Fruit fly (Drosophila melanogaster): ENCODE results near the gene CG15747.

CG15747 gene

DNA sequence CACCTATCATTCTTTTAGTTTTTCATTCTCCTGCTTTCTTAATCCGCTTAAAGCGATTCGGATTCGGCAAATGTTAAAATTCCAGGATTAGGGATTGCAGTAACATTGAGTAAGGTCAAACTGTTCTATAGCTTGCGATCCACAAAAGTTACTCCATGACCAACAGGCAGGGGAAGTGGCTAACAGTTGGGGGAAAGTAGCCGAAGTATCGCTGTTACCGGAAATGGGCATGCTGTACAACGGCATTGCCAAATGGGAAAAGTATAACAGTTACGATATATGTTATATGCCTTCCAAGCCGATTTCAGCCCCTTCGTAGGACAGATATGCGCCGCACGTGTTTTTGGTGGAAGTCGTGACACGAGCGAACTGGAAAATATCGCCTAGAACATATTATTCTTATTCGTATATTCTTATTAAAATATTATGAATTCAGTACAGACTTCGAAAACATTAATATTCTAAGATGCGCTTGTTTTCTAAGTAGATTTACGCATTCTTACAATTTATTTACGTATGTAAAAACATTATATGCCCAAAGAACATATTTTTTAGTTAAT lies 20.2 kb downstream of the CG15747 start:
- TF ChIP-seq ttk (GFP tag; IDR thresholded peaks at IDR 0.05) (no peak), CG10543 (GFP tag; optimal IDR thresholded peaks at IDR 0.05) (no peak), CG3847 (GFP tag; IDR thresholded peaks at IDR 0.05) (no peak), Dfd (GFP tag; optimal IDR thresholded peaks at IDR 0.05) (no peak), Chrac-16 (GFP tag; optimal IDR thresholded peaks at IDR 0.05) (no peak), CG10267 (tag; optimal IDR thresholded peaks at IDR 0.05) (no peak), CG12769 (tag; optimal IDR thresholded peaks at IDR 0.05) (no peak), lmd (GFP tag; IDR thresholded peaks at IDR 0.05) (no peak), CG5245 (GFP tag; optimal IDR thresholded peaks at IDR 0.05) (no peak), CG4328 (GFP tag; optimal IDR thresholded peaks at IDR 0.05) (no peak), lab (GFP tag; optimal IDR thresholded peaks at IDR 0.05) (no peak), inv (GFP tag; IDR thresholded peaks at IDR 0.05; ENCODE audit: partially characterized antibody) (peak; percentile 32; the same call in 1 of the 2 replicates), bowl (GFP tag; IDR thresholded peaks at IDR 0.05) (no peak), CG1603 (tag; optimal IDR thresholded peaks at IDR 0.05) (no peak), unc-4 (GFP tag; IDR thresholded peaks at IDR 0.05; ENCODE audit: partially characterized antibody) (peak; percentile 69), Doc3 (GFP tag; IDR thresholded peaks at IDR 0.05; ENCODE audit: partially characterized antibody) (peak; percentile 51; the same call in 2 of the 3 replicates), HLHmδ (GFP tag; optimal IDR thresholded peaks at IDR 0.05) (peak; percentile 18), CG11560 (tag; IDR thresholded peaks at IDR 0.05) (no peak), trem (tag; optimal IDR thresholded peaks at IDR 0.05) (no peak), eve (GFP tag; optimal IDR thresholded peaks at IDR 0.05) (no peak), CkIIα-i1 (GFP tag; IDR thresholded peaks at IDR 0.05) (no peak), Bteb2 (GFP tag; optimal IDR thresholded peaks at IDR 0.05) (no peak), Sry-β (GFP tag; optimal IDR thresholded peaks at IDR 0.05) (peak; percentile 77), row (GFP tag; IDR thresholded peaks at IDR 0.05) (peak; percentile 61), cg (GFP tag; optimal IDR thresholded peaks at IDR 0.05) (no peak), zfh2 (GFP tag; optimal IDR thresholded peaks at IDR 0.05) (no peak), da (GFP tag; optimal IDR thresholded peaks at IDR 0.05) (no peak), CG30403 (GFP tag; optimal IDR thresholded peaks at IDR 0.05) (no peak), CG11695 (GFP tag; IDR thresholded peaks at IDR 0.05) (no peak), CG4424 (GFP tag; optimal IDR thresholded peaks at IDR 0.05) (no peak), CG16815 (GFP tag; optimal IDR thresholded peaks at IDR 0.05) (no peak), crc (GFP tag; optimal IDR thresholded peaks at IDR 0.05) (no peak), ken (GFP tag; IDR thresholded peaks at IDR 0.05) (no peak), Lhr (GFP tag; optimal IDR thresholded peaks at IDR 0.05) (no peak), CG15514 (GFP tag; optimal IDR thresholded peaks at IDR 0.05) (no peak), CG10565 (GFP tag; optimal IDR thresholded peaks at IDR 0.05) (no peak), CG9727 (GFP tag; optimal IDR thresholded peaks at IDR 0.05) (no peak), BEAF-32 (GFP tag; optimal IDR thresholded peaks at IDR 0.05) (peak; percentile 59), corto (GFP tag; optimal IDR thresholded peaks at IDR 0.05) (no peak), CTCF (GFP tag; optimal IDR thresholded peaks at IDR 0.05) (no peak), onecut (GFP tag; IDR thresholded peaks at IDR 0.05) (no peak), klu (GFP tag; IDR thresholded peaks at IDR 0.05) (no peak), vvl (GFP tag; IDR thresholded peaks at IDR 0.05) (no peak), mld (GFP tag; IDR thresholded peaks at IDR 0.05; ENCODE audit: partially characterized antibody) (no peak), Doc2 (GFP tag; IDR thresholded peaks at IDR 0.05) (no peak), CG8359 (GFP tag; optimal IDR thresholded peaks at IDR 0.05; ENCODE audit: borderline replicate concordance) (no peak), chinmo (GFP tag; IDR thresholded peaks at IDR 0.05; ENCODE audit: partially characterized antibody) (no peak), BtbVII (GFP tag; optimal IDR thresholded peaks at IDR 0.05) (no peak), Dll (GFP tag; IDR thresholded peaks at IDR 0.05; ENCODE audit: partially characterized antibody) (peak; percentile 81), CG17802 (tag; optimal IDR thresholded peaks at IDR 0.05) (no peak), danr (GFP tag; IDR thresholded peaks at IDR 0.05) (no peak)
